Worm (Caenorhabditis elegans): ENCODE data around the gene cyp-35A3.

cyp-35A3 gene

ce11 chrV:4034303-4034702, 11.9 kb downstream of the cyp-35A3 start, which contains the start of gene C49G7.7:
C49G7.7 (plus strand) TSS chrV:4034476.
- TF ChIP-seq hlh-1 (tag; optimal IDR thresholded peaks at IDR 0.05) (no peak), ham-2 (GFP tag; optimal IDR thresholded peaks at IDR 0.05) (no peak), nhr-12 (tag; optimal IDR thresholded peaks at IDR 0.05) (no peak), nhr-76 (tag; optimal IDR thresholded peaks at IDR 0.05) (no peak), nhr-237 (tag; optimal IDR thresholded peaks at IDR 0.05) (no peak), mls-2 (tag; optimal IDR thresholded peaks at IDR 0.05) (no peak), nhr-28 (tag; optimal IDR thresholded peaks at IDR 0.05) (no peak), tbx-8 (GFP tag; optimal IDR thresholded peaks at IDR 0.05) (no peak), snpc-4 (tag; optimal IDR thresholded peaks at IDR 0.05) (no peak), mab-5 (tag; optimal IDR thresholded peaks at IDR 0.05) (no peak), M03D4.4 (tag; optimal IDR thresholded peaks at IDR 0.05) (no peak), sptf-1 (tag; optimal IDR thresholded peaks at IDR 0.05) (no peak), cnd-1 (tag; optimal IDR thresholded peaks at IDR 0.05) (no peak), ceh-43 (GFP tag; optimal IDR thresholded peaks at IDR 0.05) (no peak), lin-13 (tag; optimal IDR thresholded peaks at IDR 0.05) (no peak)

- TF ChIP-seq unc-39 (tag; optimal IDR thresholded peaks at IDR 0.05) (no peak), M03D4.4 (tag; optimal IDR thresholded peaks at IDR 0.05) (no peak), lin-32 (GFP tag; optimal IDR thresholded peaks at IDR 0.05) (no peak), tbx-8 (GFP tag; optimal IDR thresholded peaks at IDR 0.05) (no peak), ceh-39 (tag; optimal IDR thresholded peaks at IDR 0.05) (no peak), lsy-2 (tag; optimal IDR thresholded peaks at IDR 0.05) (no peak), ztf-11 (tag; optimal IDR thresholded peaks at IDR 0.05) (no peak), ham-2 (GFP tag; optimal IDR thresholded peaks at IDR 0.05) (no peak), nhr-12 (tag; optimal IDR thresholded peaks at IDR 0.05) (no peak)
Measured at ce11 chrV:4035811-4036210, 13.4 kb downstream of the cyp-35A3 start, which contains the start of gene C49G7.13. C49G7.13 (plus strand) TSS chrV:4036111.

- no peak for TF ChIP-seq ztf-11 (tag; optimal IDR thresholded peaks at IDR 0.05)
- TF ChIP-seq mep-1 (tag; optimal IDR thresholded peaks at IDR 0.05): no peak
- no peak for TF ChIP-seq pha-4 (tag; optimal IDR thresholded peaks at IDR 0.05)
- TF ChIP-seq ceh-39 (tag; optimal IDR thresholded peaks at IDR 0.05): no peak
- no peak for TF ChIP-seq nhr-237 (tag; optimal IDR thresholded peaks at IDR 0.05)
- TF ChIP-seq elt-3 (tag; optimal IDR thresholded peaks at IDR 0.05): no peak
- no peak for TF ChIP-seq blmp-1 (tag; optimal IDR thresholded peaks at IDR 0.05)
- no peak for TF ChIP-seq sptf-1 (tag; optimal IDR thresholded peaks at IDR 0.05)
- no peak for TF ChIP-seq flh-1 (GFP tag; optimal IDR thresholded peaks at IDR 0.05)
- no peak for TF ChIP-seq tbx-8 (GFP tag; optimal IDR thresholded peaks at IDR 0.05)
- TF ChIP-seq ham-2 (GFP tag; optimal IDR thresholded peaks at IDR 0.05): no peak
- no peak for TF ChIP-seq lsy-2 (tag; optimal IDR thresholded peaks at IDR 0.05)
- no peak for TF ChIP-seq drap-1 (GFP tag; optimal IDR thresholded peaks at IDR 0.05)
- TF ChIP-seq unc-120 (tag; optimal IDR thresholded peaks at IDR 0.05; ENCODE audit: poor library complexity, severe bottlenecking): no peak
- no peak for TF ChIP-seq cnd-1 (tag; optimal IDR thresholded peaks at IDR 0.05)
- TF ChIP-seq mls-2 (tag; optimal IDR thresholded peaks at IDR 0.05): no peak
- TF ChIP-seq ces-1 (GFP tag; optimal IDR thresholded peaks at IDR 0.05): no peak
Measured at ce11 chrV:4038110-4038509, 15.7 kb downstream of the cyp-35A3 start, which contains the start of gene C49G7.12. C49G7.12 (plus strand) TSS chrV:4038410.

- TF ChIP-seq ztf-11 (tag; optimal IDR thresholded peaks at IDR 0.05): no peak
- TF ChIP-seq hlh-1 (tag; optimal IDR thresholded peaks at IDR 0.05): no peak
- no peak for TF ChIP-seq ham-2 (GFP tag; optimal IDR thresholded peaks at IDR 0.05)
- no peak for TF ChIP-seq unc-120 (tag; optimal IDR thresholded peaks at IDR 0.05; ENCODE audit: poor library complexity, severe bottlenecking)
- no peak for TF ChIP-seq pha-4 (tag; optimal IDR thresholded peaks at IDR 0.05)
- no peak for TF ChIP-seq unc-62 (GFP tag; optimal IDR thresholded peaks at IDR 0.05)
- TF ChIP-seq ceh-43 (GFP tag; optimal IDR thresholded peaks at IDR 0.05): no peak
- no peak for TF ChIP-seq nhr-12 (tag; optimal IDR thresholded peaks at IDR 0.05)
- no peak for TF ChIP-seq mls-2 (tag; optimal IDR thresholded peaks at IDR 0.05)
- TF ChIP-seq sptf-1 (tag; optimal IDR thresholded peaks at IDR 0.05): no peak
- TF ChIP-seq ceh-39 (tag; optimal IDR thresholded peaks at IDR 0.05): no peak
- TF ChIP-seq snpc-4 (tag; optimal IDR thresholded peaks at IDR 0.05): no peak
- TF ChIP-seq nhr-237 (tag; optimal IDR thresholded peaks at IDR 0.05): no peak
- no peak for TF ChIP-seq mep-1 (tag; optimal IDR thresholded peaks at IDR 0.05)
- no peak for TF ChIP-seq sem-2 (GFP tag; optimal IDR thresholded peaks at IDR 0.05)
Measured at ce11 chrV:4038557-4038956, 16.1 kb downstream of the cyp-35A3 start.

ce11 chrV:4041853-4042424, 19.5 kb downstream of the cyp-35A3 start, which contains the start of the genes C49G7.10 and irg-2:
C49G7.10 (minus strand) TSS chrV:4042021.
irg-2 (plus strand) TSS chrV:4042181.
- TF ChIP-seq snpc-4 (tag; optimal IDR thresholded peaks at IDR 0.05) (no peak), hlh-1 (tag; optimal IDR thresholded peaks at IDR 0.05) (no peak), blmp-1 (tag; optimal IDR thresholded peaks at IDR 0.05) (no peak), lin-13 (tag; optimal IDR thresholded peaks at IDR 0.05) (no peak), sem-2 (GFP tag; optimal IDR thresholded peaks at IDR 0.05) (no peak), bed-3 (GFP tag; optimal IDR thresholded peaks at IDR 0.05) (no peak), unc-39 (tag; optimal IDR thresholded peaks at IDR 0.05) (no peak), elt-3 (tag; optimal IDR thresholded peaks at IDR 0.05) (no peak), sptf-1 (tag; optimal IDR thresholded peaks at IDR 0.05) (no peak), flh-1 (GFP tag; optimal IDR thresholded peaks at IDR 0.05) (no peak), ceh-39 (tag; optimal IDR thresholded peaks at IDR 0.05) (no peak), nhr-2 (tag; optimal IDR thresholded peaks at IDR 0.05) (no peak), ztf-11 (tag; optimal IDR thresholded peaks at IDR 0.05) (no peak)

All from whole organism, mixed stage, embryonic.